Worm (Caenorhabditis elegans) whole organism, mixed stage, embryonic: ENCODE measurements around the gene T14B4.3.

ENCODE experiments used
- ceh-43 ChIP-seq: fragments of 200-800 bp; sonication (Bioruptor generic); optimal IDR thresholded peaks from 2 replicates; lab custom pipeline; 2018; ENCODE audit warnings: mild to moderate bottlenecking, missing genetic modification characterization, moderate library complexity, missing compliant biosample characterization
- ceh-83 ChIP-seq: fragments of 200-800 bp; sonication (Bioruptor generic); optimal IDR thresholded peaks from 2 replicates; lab custom pipeline; 2018; ENCODE audit warnings: mild to moderate bottlenecking, missing genetic modification characterization, missing compliant biosample characterization
- cnd-1 ChIP-seq: fragments of 200-800 bp; sonication (Bioruptor generic); optimal IDR thresholded peaks from 2 replicates; lab custom pipeline; 2018; ENCODE audit warnings: mild to moderate bottlenecking, missing genetic modification characterization, missing compliant biosample characterization
- drap-1 ChIP-seq: fragments of 200-800 bp; sonication (Bioruptor generic); optimal IDR thresholded peaks from 3 replicates; lab custom pipeline; 2018; ENCODE audit warnings: mild to moderate bottlenecking, missing genetic modification characterization, missing compliant biosample characterization
- elt-1 ChIP-seq: sonication (generic microtip); optimal IDR thresholded peaks from 2 replicates; lab custom pipeline; 2017; ENCODE audit warnings: missing genetic modification characterization, mild to moderate bottlenecking, missing compliant biosample characterization, antibody characterized with exemption, moderate library complexity, borderline replicate concordance; ENCODE audit not compliant: insufficient read depth
- elt-3 ChIP-seq: fragments of 150-350 bp; optimal IDR thresholded peaks from 2 replicates; lab custom pipeline; 2014; ENCODE audit warnings: missing biosample characterization, missing genetic modification characterization
- nhr-76 ChIP-seq: sonication (generic microtip); optimal IDR thresholded peaks from 2 replicates; lab custom pipeline; 2017; ENCODE audit warnings: missing biosample characterization, missing genetic modification characterization
- snpc-4 ChIP-seq: fragments of 150-350 bp; optimal IDR thresholded peaks from 2 replicates; lab custom pipeline; 2014; ENCODE audit warnings: missing biosample characterization, missing genetic modification characterization

DNA sequence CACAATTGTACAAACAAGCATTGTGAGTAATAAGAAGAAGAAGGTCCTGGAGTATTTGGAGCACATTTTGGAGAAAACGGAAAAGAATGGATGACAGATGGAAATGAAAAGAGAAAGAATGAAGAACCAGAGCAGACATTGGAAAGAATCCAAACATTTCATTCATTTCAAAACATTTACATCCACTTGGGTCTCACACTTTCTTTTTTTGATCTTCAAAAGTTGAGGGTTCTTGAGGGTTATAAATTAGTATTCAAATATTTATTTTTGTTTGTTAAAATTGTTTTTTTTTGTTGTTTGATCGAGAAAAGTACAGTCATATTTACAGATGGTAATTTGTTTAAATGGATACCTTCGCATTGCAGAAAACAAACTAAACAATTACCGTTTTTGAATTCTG is 1.0 kb upstream of the T14B4.3 start, which contains the start of gene T14B4.9:
- TF ChIP-seq elt-3 (tag; lab: Kevin White, UChicago): no peak
- TF ChIP-seq cnd-1 (tag; lab: Kevin White, UChicago): no peak
- no peak for TF ChIP-seq drap-1
- TF ChIP-seq nhr-76: no peak
- no peak for TF ChIP-seq ceh-43 (GFP tag; lab: Kevin White, UChicago)
- TF ChIP-seq ceh-83 (GFP tag; lab: Kevin White, UChicago): no peak
- TF ChIP-seq snpc-4: no peak
- no peak for TF ChIP-seq elt-1 (tag; lab: Kevin White, UChicago)
